Worm (Caenorhabditis elegans) whole organism, L4 larva: ENCODE data around the gene mam-7.

Source experiments
- F10B5.3 ChIP-seq: sonication (generic microtip); optimal IDR thresholded peaks from 2 replicates; lab custom pipeline; 2016; ENCODE audit warnings: mild to moderate bottlenecking, missing genetic modification characterization, missing compliant biosample characterization
- F37D6.2 ChIP-seq: sonication (generic microtip); optimal IDR thresholded peaks from 2 replicates; lab custom pipeline; 2016; ENCODE audit warnings: mild to moderate bottlenecking, missing genetic modification characterization, missing compliant biosample characterization
- T20F7.1 ChIP-seq: fragments of 200-800 bp; sonication (Bioruptor generic); optimal IDR thresholded peaks from 2 replicates; lab custom pipeline; 2018; ENCODE audit warnings: mild to moderate bottlenecking, missing genetic modification characterization, missing compliant biosample characterization
- Y48G9A.11 ChIP-seq: fragments of 200-800 bp; sonication (Bioruptor generic); IDR thresholded peaks from 2 replicates; pipeline ENCODE4 v1.3.6; 2022; ENCODE audit warnings: missing genetic modification reagents, missing genetic modification characterization, missing compliant biosample characterization
- Y5F2A.4 ChIP-seq: fragments of 200-800 bp; sonication (Bioruptor generic); optimal IDR thresholded peaks from 2 replicates; lab custom pipeline; 2018; ENCODE audit warnings: mild to moderate bottlenecking, missing genetic modification characterization, missing compliant biosample characterization
- ZK337.2 ChIP-seq: fragments of 200-800 bp; sonication (Bioruptor generic); IDR thresholded peaks from 2 replicates; pipeline ENCODE4 v1.3.6; 2022; ENCODE audit warnings: missing genetic modification reagents, missing genetic modification characterization, missing compliant biosample characterization
- aha-1 ChIP-seq: fragments of 150-350 bp; peaks from one replicate; lab custom pipeline; 2014; ENCODE audit warnings: missing biosample characterization, missing genetic modification characterization
- aly-2 ChIP-seq: sonication (generic microtip); optimal IDR thresholded peaks from 2 replicates; lab custom pipeline; 2018; ENCODE audit warnings: missing biosample characterization, missing genetic modification characterization
- ceh-32 ChIP-seq: sonication (generic microtip); optimal IDR thresholded peaks from 2 replicates; lab custom pipeline; 2016; ENCODE audit warnings: mild to moderate bottlenecking, missing genetic modification characterization, missing compliant biosample characterization; ENCODE audit not compliant: poor library complexity
- ceh-62 ChIP-seq: sonication (generic microtip); optimal IDR thresholded peaks from 2 replicates; lab custom pipeline; 2017; ENCODE audit warnings: missing biosample characterization, missing genetic modification characterization
- daf-16 ChIP-seq, 3 experiments: sonication (generic microtip); optimal IDR thresholded peaks; 2 replicates each; lab custom pipeline; 2016 to 2017; ENCODE audit warnings: missing genetic modification characterization in 3 of 3, missing genetic modification reagents in 3 of 3, mild to moderate bottlenecking in 2 of 3, missing compliant biosample characterization in 2 of 3, missing biosample characterization in 1 of 3, moderate library complexity in 1 of 3
- daf-19 ChIP-seq: fragments of 200-800 bp; sonication (Bioruptor generic); conservative IDR thresholded peaks from 2 replicates; pipeline ENCODE4 v1.3.6; 2022; ENCODE audit warnings: missing genetic modification characterization, missing compliant biosample characterization
- dmd-9 ChIP-seq: fragments of 200-800 bp; sonication (Bioruptor generic); IDR thresholded peaks from 2 replicates; pipeline ENCODE4 v1.3.6; 2022; ENCODE audit warnings: missing genetic modification reagents, missing genetic modification characterization, missing compliant biosample characterization
- dpl-1 ChIP-seq: fragments of 150-350 bp; optimal IDR thresholded peaks from 2 replicates; lab custom pipeline; 2014; ENCODE audit warnings: missing biosample characterization, missing genetic modification reagents, missing genetic modification characterization
- duxl-1 ChIP-seq: sonication (generic microtip); optimal IDR thresholded peaks from 2 replicates; lab custom pipeline; 2016; ENCODE audit warnings: mild to moderate bottlenecking, missing genetic modification characterization, moderate library complexity, missing compliant biosample characterization; ENCODE audit not compliant: poor library complexity
- egl-27 ChIP-seq: sonication (generic microtip); optimal IDR thresholded peaks from 3 replicates; lab custom pipeline; 2017; ENCODE audit warnings: missing biosample characterization, missing genetic modification reagents, missing genetic modification characterization
- fkh-10 ChIP-seq: fragments of 150-350 bp; optimal IDR thresholded peaks from 2 replicates; lab custom pipeline; 2014; ENCODE audit warnings: missing biosample characterization, missing genetic modification reagents, missing genetic modification characterization
- fos-1 ChIP-seq: fragments of 150-350 bp; optimal IDR thresholded peaks from 2 replicates; lab custom pipeline; 2014; ENCODE audit warnings: missing biosample characterization, missing genetic modification characterization
- gei-8 ChIP-seq: fragments of 200-800 bp; sonication (Bioruptor generic); optimal IDR thresholded peaks from 2 replicates; lab custom pipeline; 2018; ENCODE audit warnings: mild to moderate bottlenecking, missing genetic modification characterization, missing compliant biosample characterization
- hif-1 ChIP-seq, 2 experiments: sonication (generic microtip); optimal IDR thresholded peaks; 2 replicates each; lab custom pipeline; 2016 to 2017; ENCODE audit warnings: missing compliant biosample characterization in 2 of 2, missing genetic modification characterization in 2 of 2, missing genetic modification reagents in 2 of 2, missing genotype in 2 of 2, mild to moderate bottlenecking in 1 of 2
- hlh-30 ChIP-seq: sonication (generic microtip); optimal IDR thresholded peaks from 2 replicates; lab custom pipeline; 2017; ENCODE audit warnings: antibody characterized with exemption, mild to moderate bottlenecking, missing genetic modification characterization, missing compliant biosample characterization; ENCODE audit not compliant: insufficient read depth
- lim-7 ChIP-seq: fragments of 200-800 bp; sonication (Bioruptor generic); IDR thresholded peaks from 2 replicates; pipeline ENCODE4 v1.3.6; 2022; ENCODE audit warnings: missing genetic modification characterization, missing compliant biosample characterization
- lin-15B ChIP-seq: fragments of 150-350 bp; sonication (generic microtip); optimal IDR thresholded peaks from 3 replicates; lab custom pipeline; 2014; ENCODE audit warnings: missing biosample characterization, missing genetic modification characterization
- lsy-2 ChIP-seq, 2 experiments: fragments of 150-350 bp in 1 of 2; sonication (generic microtip) in 1 of 2; optimal IDR thresholded peaks; 2 replicates each; lab custom pipeline; 2014 to 2017; ENCODE audit warnings: missing biosample characterization in 2 of 2, missing genetic modification characterization in 2 of 2
- madf-5 ChIP-seq, 2 experiments: fragments of 200-800 bp; sonication (Bioruptor generic); IDR thresholded peaks; 2 replicates each; pipeline ENCODE4 v1.3.6; 2022; ENCODE audit warnings: missing compliant biosample characterization in 2 of 2, missing genetic modification characterization in 2 of 2
- madf-9 ChIP-seq: fragments of 200-800 bp; sonication (Bioruptor generic); conservative IDR thresholded peaks from 2 replicates; pipeline ENCODE4 v1.3.6; 2022; ENCODE audit warnings: missing genetic modification reagents, missing genetic modification characterization, missing compliant biosample characterization
- mdt-29 ChIP-seq: fragments of 200-800 bp; sonication (Bioruptor generic); IDR thresholded peaks from 2 replicates; pipeline ENCODE4 v1.3.6; 2022; ENCODE audit warnings: missing genetic modification reagents, missing genetic modification characterization, missing compliant biosample characterization
- mep-1 ChIP-seq: fragments of 150-350 bp; sonication (generic microtip); optimal IDR thresholded peaks from 3 replicates; lab custom pipeline; 2014; ENCODE audit warnings: missing biosample characterization, missing genetic modification characterization
- mes-2 ChIP-seq: sonication (generic microtip); optimal IDR thresholded peaks from 2 replicates; lab custom pipeline; 2016; ENCODE audit warnings: missing genotype, mild to moderate bottlenecking, missing genetic modification characterization, missing compliant biosample characterization; ENCODE audit not compliant: poor library complexity, severe bottlenecking
- nhr-102 ChIP-seq: sonication (generic microtip); optimal IDR thresholded peaks from 2 replicates; lab custom pipeline; 2016; ENCODE audit warnings: mild to moderate bottlenecking, missing genetic modification characterization, moderate library complexity, missing compliant biosample characterization
- nhr-41 ChIP-seq: fragments of 200-800 bp; sonication (Bioruptor generic); IDR thresholded peaks from 2 replicates; pipeline ENCODE4 v1.3.6; 2022; ENCODE audit warnings: missing genetic modification reagents, missing genetic modification characterization, missing compliant biosample characterization
- nhr-48 ChIP-seq: sonication (generic microtip); optimal IDR thresholded peaks from 2 replicates; lab custom pipeline; 2016; ENCODE audit warnings: mild to moderate bottlenecking, missing genetic modification characterization, missing compliant biosample characterization
- nhr-6 ChIP-seq: fragments of 150-350 bp; optimal IDR thresholded peaks from 2 replicates; lab custom pipeline; 2014; ENCODE audit warnings: missing biosample characterization, missing genetic modification characterization
- pha-4 ChIP-seq, 2 experiments: fragments of 150-350 bp in 1 of 2; fragments of 200-800 bp in 1 of 2; sonication (Bioruptor generic) in 1 of 2; IDR thresholded peaks in 1 of 2; optimal IDR thresholded peaks in 1 of 2; 2 replicates each; pipeline versions ENCODE4 v1.3.6 to Lab custom; 2014 to 2022; ENCODE audit warnings: missing genetic modification characterization in 2 of 2, missing genetic modification reagents in 2 of 2, missing biosample characterization in 1 of 2, missing compliant biosample characterization in 1 of 2
- pqm-1 ChIP-seq: sonication (generic microtip); optimal IDR thresholded peaks from 2 replicates; lab custom pipeline; 2017; ENCODE audit warnings: missing biosample characterization, missing genetic modification characterization
- rbr-2 ChIP-seq: sonication (generic microtip); optimal IDR thresholded peaks from 2 replicates; lab custom pipeline; 2016; ENCODE audit warnings: missing genotype, missing genetic modification characterization, missing compliant biosample characterization
- sdz-12 ChIP-seq: fragments of 200-800 bp; sonication (Bioruptor generic); optimal IDR thresholded peaks from 2 replicates; lab custom pipeline; 2018; ENCODE audit warnings: mild to moderate bottlenecking, missing genetic modification characterization, missing compliant biosample characterization
- set-16 ChIP-seq: fragments of 200-800 bp; sonication (Bioruptor generic); IDR thresholded peaks from 2 replicates; pipeline ENCODE4 v1.3.6; 2022; ENCODE audit warnings: missing genetic modification reagents, missing genetic modification characterization, missing compliant biosample characterization
- tag-97 ChIP-seq: fragments of 200-800 bp; sonication (Bioruptor generic); IDR thresholded peaks from 2 replicates; pipeline ENCODE4 v1.3.6; 2022; ENCODE audit warnings: missing genetic modification characterization, missing compliant biosample characterization
- unc-130 ChIP-seq: sonication (generic microtip); optimal IDR thresholded peaks from 2 replicates; lab custom pipeline; 2016; ENCODE audit warnings: missing genetic modification reagents, missing genetic modification characterization, missing compliant biosample characterization
- unc-62 ChIP-seq, 3 experiments: fragments of 150-350 bp in 1 of 3; sonication (generic microtip); optimal IDR thresholded peaks in 2 of 3; peaks in 1 of 3; 1 replicate in 1 of 3; 2 replicates in 2 of 3; lab custom pipeline; 2014 to 2017; ENCODE audit warnings: missing biosample characterization in 3 of 3, missing genetic modification characterization in 3 of 3, missing genetic modification reagents in 3 of 3, missing genotype in 1 of 3
- zfp-2 ChIP-seq: sonication (generic microtip); optimal IDR thresholded peaks from 2 replicates; lab custom pipeline; 2016; ENCODE audit warnings: mild to moderate bottlenecking, missing genetic modification characterization, missing compliant biosample characterization
- zfp-3 ChIP-seq: fragments of 200-800 bp; sonication (Bioruptor generic); conservative IDR thresholded peaks from 2 replicates; pipeline ENCODE4 v1.3.6; 2022; ENCODE audit warnings: missing genetic modification reagents, missing genetic modification characterization, missing compliant biosample characterization

The mam-7 gene

DNA sequence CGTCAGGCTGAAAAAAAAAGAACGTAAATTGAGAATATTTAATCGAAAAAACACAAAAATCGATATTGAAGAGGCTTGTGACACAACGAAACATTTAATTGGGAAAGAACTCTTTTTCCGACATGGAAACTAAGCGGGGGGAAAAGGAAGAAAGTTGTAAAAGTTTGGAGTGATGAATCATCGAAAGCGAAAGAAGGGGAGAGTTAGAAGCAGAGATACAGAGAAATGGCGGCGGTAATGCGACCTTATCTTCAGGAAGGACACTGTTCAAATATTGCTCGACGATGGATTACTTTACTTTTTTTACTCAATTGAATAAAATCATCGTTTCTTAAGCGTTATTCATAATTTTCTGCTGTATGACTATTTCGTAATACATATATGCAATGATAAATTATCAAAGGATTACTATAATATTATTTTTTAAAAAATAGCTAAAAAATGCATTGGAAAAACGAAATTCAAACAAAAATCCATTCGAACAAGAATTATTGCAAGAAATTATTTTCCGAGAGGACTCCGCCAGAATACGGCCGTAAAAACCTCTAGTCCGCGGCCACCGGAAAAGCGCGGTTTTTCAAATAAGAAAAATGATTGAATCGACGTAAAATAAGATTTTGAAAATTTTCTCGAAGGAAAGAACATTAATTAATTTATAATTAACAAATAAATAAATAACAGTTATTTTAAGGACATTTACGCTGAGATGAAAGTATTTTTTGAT is 25.0 kb upstream of the mam-7 start, which contains the start of gene dhhc-4:
Gene dhhc-4 (minus strand): TSS at position 13 of the 724 bp plus-strand sequence.
- TF ChIP-seq F10B5.3 (peak; percentile 5), lin-15B (tag; lab: Kevin White, UChicago) (no peak), nhr-48 (tag; lab: Kevin White, UChicago) (no peak), hif-1 (tag; optimal IDR thresholded peaks at IDR 0.05; lab: Kevin White, UChicago) (peak in 1 of 2 experiments; percentile 91), sdz-12 (GFP tag; lab: Kevin White, UChicago) (peak; percentile 54), ceh-32 (tag; lab: Kevin White, UChicago) (peak; percentile 19), fos-1 (tag; lab: Kevin White, UChicago) (no peak), aly-2 (tag; lab: Kevin White, UChicago) (no peak), unc-130 (GFP tag; lab: Kevin White, UChicago) (peak; percentile 89), set-16 (GFP tag; lab: Robert Waterston, UW) (no peak), mdt-29 (no peak), rbr-2 (tag; lab: Kevin White, UChicago) (peak; percentile 51), ZK337.2 (GFP tag; lab: Robert Waterston, UW) (peak; percentile 94), Y48G9A.11 (GFP tag; lab: Robert Waterston, UW) (peak; percentile 54; the same call in 1 of the 2 replicates), unc-62 (GFP tag; optimal IDR thresholded peaks at IDR 0.05 in 1 of 2; lab: Kevin White, UChicago) (peak in 1 of 2 experiments; percentile 59), unc-62 (tag; optimal IDR thresholded peaks at IDR 0.05; lab: Kevin White, UChicago) (no peak), nhr-102 (tag; lab: Kevin White, UChicago) (peak; percentile 57), mes-2 (tag; lab: Kevin White, UChicago) (peak; percentile 99), nhr-41 (GFP tag; lab: Robert Waterston, UW) (no peak), mep-1 (tag; lab: Kevin White, UChicago) (peak; percentile 48), Y5F2A.4 (no peak), pha-4 (GFP tag; IDR thresholded peaks at IDR 0.05; lab: Robert Waterston, UW) (no peak), pha-4 (tag; optimal IDR thresholded peaks at IDR 0.05; lab: Kevin White, UChicago) (no peak), F37D6.2 (tag; lab: Kevin White, UChicago) (peak; percentile 19), tag-97 (GFP tag; lab: Robert Waterston, UW) (0 out of 2 replicates have a peak, but pooled peaks have one; percentile 58), duxl-1 (peak; percentile 39), T20F7.1 (peak; percentile 11), daf-16 (GFP tag; optimal IDR thresholded peaks at IDR 0.05; lab: Kevin White, UChicago) (peak in 1 of 2 experiments; percentile 10), daf-16 (tag; optimal IDR thresholded peaks at IDR 0.05; lab: Kevin White, UChicago) (no peak), dmd-9 (GFP tag; lab: Robert Waterston, UW) (peak; percentile 79), daf-19 (GFP tag; lab: Robert Waterston, UW) (0 out of 2 replicates have a peak, but pooled peaks have one; percentile 14), dpl-1 (GFP tag; lab: Kevin White, UChicago) (peak; percentile 94), lim-7 (GFP tag; lab: Robert Waterston, UW) (no peak), fkh-10 (GFP tag; lab: Kevin White, UChicago) (no peak), aha-1 (tag; lab: Kevin White, UChicago) (peak; percentile 13), pqm-1 (tag; lab: Kevin White, UChicago) (peak; percentile 5), zfp-3 (0 out of 2 replicates have a peak, but pooled peaks have one; percentile 22), egl-27 (tag; lab: Kevin White, UChicago) (no peak), hlh-30 (peak; percentile 20), ceh-62 (tag; lab: Kevin White, UChicago) (no peak), lsy-2 (tag; optimal IDR thresholded peaks at IDR 0.05; lab: Kevin White, UChicago) (peak in 1 of 2 experiments; percentile 71), nhr-6 (tag; lab: Kevin White, UChicago) (peak; percentile 71), madf-9 (GFP tag; lab: Robert Waterston, UW) (no peak; the same call in 1 of the 2 replicates), madf-5 (GFP tag; IDR thresholded peaks at IDR 0.05; lab: Robert Waterston, UW) (no peak; a peak in 1 of 4 replicates), gei-8 (GFP tag; lab: Kevin White, UChicago) (no peak), zfp-2 (tag; lab: Kevin White, UChicago) (no peak)
